Fruit fly (Drosophila melanogaster) S2 (cell line): ENCODE results near the gene Fbxl4.

Experiments used
- CG8478 ChIP-seq: fragments of >200 bp; optimal IDR thresholded peaks from 2 replicates; lab custom pipeline; 2018
- CTCF ChIP-seq, 2 experiments: fragments of >200 bp; optimal IDR thresholded peaks; 2 replicates each; lab custom pipeline; 2018

- no peak for TF ChIP-seq CG8478
- no peak for TF ChIP-seq CTCF (optimal IDR thresholded peaks at IDR 0.05; lab: Kevin White, UChicago)
These were observed 28.4 kb upstream of the Fbxl4 start, which contains the start of the genes CG13404 and na for dm6 chrX:14266075-14266474.
